Fruit fly (Drosophila melanogaster): ENCODE data around the gene RhoGEF3.

Gene RhoGEF3

dm6 chr3L:246644-247199 is 30.5 kb upstream of the RhoGEF3 start (continued):
- no peak for TF ChIP-seq oc (tag; optimal IDR thresholded peaks at IDR 0.05)
- TF ChIP-seq Oli (tag; optimal IDR thresholded peaks at IDR 0.05): no peak
- no peak for TF ChIP-seq kni (GFP tag; optimal IDR thresholded peaks at IDR 0.05)
- TF ChIP-seq CG9817 (tag; optimal IDR thresholded peaks at IDR 0.05): no peak
- TF ChIP-seq fru (optimal IDR thresholded peaks at IDR 0.05): no peak
- peak; percentile 64 for TF ChIP-seq CG10267 (tag; optimal IDR thresholded peaks at IDR 0.05)
- peak; percentile 42; the same call in 1 of the 2 replicates for TF ChIP-seq chm (GFP tag; IDR thresholded peaks at IDR 0.05)
- peak; percentile 31 for TF ChIP-seq CG10654 (GFP tag; optimal IDR thresholded peaks at IDR 0.05)
- TF ChIP-seq Sox102F (GFP tag; optimal IDR thresholded peaks at IDR 0.05): no peak
- no peak; the same call in 2 of the 3 replicates for TF ChIP-seq vnd (GFP tag; IDR thresholded peaks at IDR 0.05; ENCODE audit: partially characterized antibody)
- no peak for TF ChIP-seq crc (GFP tag; optimal IDR thresholded peaks at IDR 0.05)
- no peak for TF ChIP-seq CG4282 (GFP tag; optimal IDR thresholded peaks at IDR 0.05)
- TF ChIP-seq CG12942 (GFP tag; optimal IDR thresholded peaks at IDR 0.05): no peak
- peak; percentile 26 for TF ChIP-seq CG16863 (GFP tag; optimal IDR thresholded peaks at IDR 0.05)
- no peak for TF ChIP-seq CG7357 (GFP tag; IDR thresholded peaks at IDR 0.05)
- TF ChIP-seq shn (GFP tag; optimal IDR thresholded peaks at IDR 0.05): peak; percentile 11
- no peak for TF ChIP-seq sc (optimal IDR thresholded peaks at IDR 0.05)
- TF ChIP-seq sc (GFP tag; optimal IDR thresholded peaks at IDR 0.05): peak; percentile 25
- TF ChIP-seq MTF-1 (GFP tag; optimal IDR thresholded peaks at IDR 0.05; ENCODE audit: borderline replicate concordance): no peak
- TF ChIP-seq prd (optimal IDR thresholded peaks at IDR 0.05): no peak
- peak; percentile 57; the same call in 1 of the 3 replicates for TF ChIP-seq prd (GFP tag; IDR thresholded peaks at IDR 0.05)
- TF ChIP-seq Ada2b (GFP tag; IDR thresholded peaks at IDR 0.05): peak; percentile 22; the same call in 1 of the 2 replicates
- peak; percentile 60 for TF ChIP-seq CG7928 (GFP tag; optimal IDR thresholded peaks at IDR 0.05)
- TF ChIP-seq D19B (GFP tag; optimal IDR thresholded peaks at IDR 0.05): no peak
- TF ChIP-seq CG8290 (GFP tag; optimal IDR thresholded peaks at IDR 0.05): peak; percentile 53
- TF ChIP-seq CG8290 (tag; optimal IDR thresholded peaks at IDR 0.05): no peak
- TF ChIP-seq HLH4C (GFP tag; IDR thresholded peaks at IDR 0.05; ENCODE audit: partially characterized antibody): peak; percentile 64; the same call in 2 of the 3 replicates
- peak; percentile 77 for TF ChIP-seq CG13624 (GFP tag; optimal IDR thresholded peaks at IDR 0.05)
- no peak for TF ChIP-seq HHEX (GFP tag; optimal IDR thresholded peaks at IDR 0.05)
- TF ChIP-seq jigr1 (GFP tag; IDR thresholded peaks at IDR 0.05): no peak
- peak; percentile 68 for TF ChIP-seq NC2β (GFP tag; optimal IDR thresholded peaks at IDR 0.05)
- TF ChIP-seq zen2 (GFP tag; IDR thresholded peaks at IDR 0.05; ENCODE audit: partially characterized antibody): peak; percentile 41; the same call in 2 of the 3 replicates
- TF ChIP-seq Atf3 (GFP tag; optimal IDR thresholded peaks at IDR 0.05): peak; percentile 53
- peak; percentile 42 for TF ChIP-seq CG17802 (tag; optimal IDR thresholded peaks at IDR 0.05)
- TF ChIP-seq CG2116 (GFP tag; optimal IDR thresholded peaks at IDR 0.05): peak; percentile 100
- TF ChIP-seq CG16813 (GFP tag; IDR thresholded peaks at IDR 0.05; ENCODE audit: partially characterized antibody): peak; percentile 73
- no peak for TF ChIP-seq so (GFP tag; IDR thresholded peaks at IDR 0.05)
- no peak for TF ChIP-seq CG17568 (GFP tag; optimal IDR thresholded peaks at IDR 0.05)
- no peak for TF ChIP-seq Doc3 (GFP tag; IDR thresholded peaks at IDR 0.05; ENCODE audit: partially characterized antibody)
- no peak for TF ChIP-seq dimm (GFP tag; IDR thresholded peaks at IDR 0.05)
- TF ChIP-seq CG11085 (GFP tag; IDR thresholded peaks at IDR 0.05): peak; percentile 17; the same call in 1 of the 2 replicates
- TF ChIP-seq Mad (GFP tag; optimal IDR thresholded peaks at IDR 0.05): peak; percentile 9
- TF ChIP-seq HLH3B (GFP tag; IDR thresholded peaks at IDR 0.05): no peak
- TF ChIP-seq H15 (GFP tag; IDR thresholded peaks at IDR 0.05): 0 out of 3 replicates have a peak, but pooled peaks have one; percentile 40
- peak; percentile 58 for TF ChIP-seq CG3847 (GFP tag; IDR thresholded peaks at IDR 0.05)
- peak; percentile 61; the same call in 1 of the 3 replicates for TF ChIP-seq ase (GFP tag; IDR thresholded peaks at IDR 0.05)
- TF ChIP-seq CG9797 (GFP tag; optimal IDR thresholded peaks at IDR 0.05): peak; percentile 49
- peak; percentile 55 for TF ChIP-seq MBD-R2 (GFP tag; IDR thresholded peaks at IDR 0.05)
- TF ChIP-seq Lim3 (GFP tag; IDR thresholded peaks at IDR 0.05): no peak
- no peak for TF ChIP-seq kay (GFP tag; optimal IDR thresholded peaks at IDR 0.05)
- TF ChIP-seq CG8281 (tag; optimal IDR thresholded peaks at IDR 0.05): no peak

Measured in whole organism, embryonic.